Worm (Caenorhabditis elegans) whole organism, midembryonic: ENCODE data around the gene C49G7.7.

Source experiments
- T22C8.4 ChIP-seq: fragments of 200-800 bp; sonication (Bioruptor generic); IDR thresholded peaks from 2 replicates; pipeline ENCODE4 v1.3.6; 2022; ENCODE audit warnings: missing genetic modification characterization, missing compliant biosample characterization
- cog-1 ChIP-seq: sonication (generic microtip); optimal IDR thresholded peaks from 2 replicates; lab custom pipeline; 2016; ENCODE audit warnings: missing genetic modification characterization, missing compliant biosample characterization
- flt-1 ChIP-seq: fragments of 200-800 bp; sonication (Bioruptor generic); IDR thresholded peaks from 2 replicates; pipeline ENCODE4 v1.3.6; 2022; ENCODE audit warnings: missing genetic modification characterization, missing compliant biosample characterization
- klf-2 ChIP-seq: fragments of 200-800 bp; sonication (Bioruptor generic); conservative IDR thresholded peaks from 2 replicates; pipeline ENCODE4 v1.3.6; 2022; ENCODE audit warnings: missing genetic modification reagents, missing genetic modification characterization, missing compliant biosample characterization
- med-1 ChIP-seq: sonication (generic microtip); optimal IDR thresholded peaks from 2 replicates; lab custom pipeline; 2017; ENCODE audit warnings: missing genetic modification characterization, mild to moderate bottlenecking, missing compliant biosample characterization, antibody characterized with exemption, missing genetic modification reagents; ENCODE audit not compliant: insufficient read depth
- tab-1 ChIP-seq: fragments of 200-800 bp; sonication (Bioruptor generic); IDR thresholded peaks from 2 replicates; pipeline ENCODE4 v1.3.6; 2022; ENCODE audit warnings: missing genetic modification characterization, missing compliant biosample characterization
- ztf-23 ChIP-seq: fragments of 200-800 bp; sonication (Bioruptor generic); IDR thresholded peaks from 2 replicates; pipeline ENCODE4 v1.3.6; 2022; ENCODE audit warnings: missing genetic modification reagents, missing genetic modification characterization, missing compliant biosample characterization
- ztf-29 ChIP-seq: fragments of 200-800 bp; sonication (Bioruptor generic); IDR thresholded peaks from 2 replicates; pipeline ENCODE4 v1.3.6; 2022; ENCODE audit warnings: missing genetic modification reagents, missing genetic modification characterization, missing compliant biosample characterization

DNA sequence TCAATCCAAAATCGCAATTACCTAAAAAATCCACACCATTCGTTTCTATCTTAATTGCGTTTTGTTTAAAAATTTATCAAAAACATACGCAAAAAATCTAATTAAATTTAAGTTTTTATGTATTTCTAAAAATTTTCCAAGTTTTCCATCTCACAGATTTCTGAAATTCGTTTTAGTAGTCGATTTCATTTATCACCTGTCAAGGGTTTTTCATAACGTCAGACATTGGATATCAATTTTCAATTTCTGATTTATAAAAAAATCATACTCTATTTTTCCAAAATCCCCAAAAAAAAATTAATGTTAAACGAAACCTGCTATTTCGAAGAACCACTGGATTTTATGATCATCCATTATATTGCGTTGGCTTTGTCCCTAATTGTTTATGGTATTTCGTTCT is 24.1 kb upstream of the C49G7.7 start, which contains the start of gene srh-4:
- TF ChIP-seq flt-1 (GFP tag; lab: Robert Waterston, UW) (no peak), tab-1 (GFP tag; lab: Robert Waterston, UW) (no peak), T22C8.4 (GFP tag; lab: Robert Waterston, UW) (no peak), med-1 (GFP tag; lab: Kevin White, UChicago) (no peak), klf-2 (GFP tag; lab: Robert Waterston, UW) (no peak), ztf-29 (GFP tag; lab: Robert Waterston, UW) (no peak), ztf-23 (GFP tag; lab: Robert Waterston, UW) (no peak), cog-1 (no peak)
